Worm (Caenorhabditis elegans): ENCODE data around the gene ZC8.6.

Gene ZC8.6

ce11 chrX:4997548-4998087 is at the start of gene ZC8.6:
TSS of gene ZC8.6 (minus strand) at chrX:4997598.
- no peak for TF ChIP-seq W03F9.2 (tag; optimal IDR thresholded peaks at IDR 0.05)
- no peak for TF ChIP-seq him-1 (tag; optimal IDR thresholded peaks at IDR 0.05)
- no peak for TF ChIP-seq dao-5 (tag; optimal IDR thresholded peaks at IDR 0.05)

- TF ChIP-seq him-1 (tag; optimal IDR thresholded peaks at IDR 0.05) (no peak), dao-5 (tag; optimal IDR thresholded peaks at IDR 0.05) (no peak), W03F9.2 (tag; optimal IDR thresholded peaks at IDR 0.05) (no peak)
Observed at ce11 chrX:5043887-5044286, 46.5 kb upstream of the ZC8.6 start, which contains the start of gene Y64H9A.2. TSS of gene Y64H9A.2 (plus strand) at chrX:5043976.

ce11 chrX:5040038-5040437 is 42.6 kb upstream of the ZC8.6 start:
- no peak for TF ChIP-seq him-1 (tag; optimal IDR thresholded peaks at IDR 0.05)
- no peak for TF ChIP-seq W03F9.2 (tag; optimal IDR thresholded peaks at IDR 0.05)
- no peak for TF ChIP-seq dao-5 (tag; optimal IDR thresholded peaks at IDR 0.05)

- no peak for TF ChIP-seq dao-5 (tag; optimal IDR thresholded peaks at IDR 0.05)
- TF ChIP-seq W03F9.2 (tag; optimal IDR thresholded peaks at IDR 0.05), result no peak
- TF ChIP-seq him-1 (tag; optimal IDR thresholded peaks at IDR 0.05), result no peak
Observed at ce11 chrX:5038812-5039211, 41.4 kb upstream of the ZC8.6 start.

ce11 chrX:5037673-5038072 is 40.3 kb upstream of the ZC8.6 start, which contains the start of gene ZC449.5:
TSS of gene ZC449.5 (minus strand) at chrX:5037773.
- TF ChIP-seq W03F9.2 (tag; optimal IDR thresholded peaks at IDR 0.05) (no peak), him-1 (tag; optimal IDR thresholded peaks at IDR 0.05) (no peak), dao-5 (tag; optimal IDR thresholded peaks at IDR 0.05) (no peak)

ce11 chrX:5033868-5034267 is 36.5 kb upstream of the ZC8.6 start, which contains the start of gene ZC449.4:
TSS of gene ZC449.4 (minus strand) at chrX:5033968.
- TF ChIP-seq W03F9.2 (tag; optimal IDR thresholded peaks at IDR 0.05) (no peak), him-1 (tag; optimal IDR thresholded peaks at IDR 0.05) (no peak), dao-5 (tag; optimal IDR thresholded peaks at IDR 0.05) (no peak)

ce11 chrX:5031742-5032141 is 34.3 kb upstream of the ZC8.6 start:
- TF ChIP-seq dao-5 (tag; optimal IDR thresholded peaks at IDR 0.05) (no peak), him-1 (tag; optimal IDR thresholded peaks at IDR 0.05) (no peak), W03F9.2 (tag; optimal IDR thresholded peaks at IDR 0.05) (no peak)

ce11 chrX:5028593-5028955 is 31.2 kb upstream of the ZC8.6 start:
- TF ChIP-seq dao-5 (tag; optimal IDR thresholded peaks at IDR 0.05) (no peak), W03F9.2 (tag; optimal IDR thresholded peaks at IDR 0.05) (no peak), him-1 (tag; optimal IDR thresholded peaks at IDR 0.05) (no peak)

- TF ChIP-seq him-1 (tag; optimal IDR thresholded peaks at IDR 0.05) (no peak), dao-5 (tag; optimal IDR thresholded peaks at IDR 0.05) (no peak), W03F9.2 (tag; optimal IDR thresholded peaks at IDR 0.05) (no peak)
Observed at ce11 chrX:5027923-5028592, 30.7 kb upstream of the ZC8.6 start.

ce11 chrX:5026461-5026860 is 29.1 kb upstream of the ZC8.6 start:
- TF ChIP-seq dao-5 (tag; optimal IDR thresholded peaks at IDR 0.05) (no peak), W03F9.2 (tag; optimal IDR thresholded peaks at IDR 0.05) (no peak), him-1 (tag; optimal IDR thresholded peaks at IDR 0.05) (no peak)

- no peak for TF ChIP-seq dao-5 (tag; optimal IDR thresholded peaks at IDR 0.05)
- no peak for TF ChIP-seq W03F9.2 (tag; optimal IDR thresholded peaks at IDR 0.05)
- TF ChIP-seq him-1 (tag; optimal IDR thresholded peaks at IDR 0.05), result no peak
Observed at ce11 chrX:5024300-5024699, 26.9 kb upstream of the ZC8.6 start, which contains the start of gene ZC449.1. TSS of gene ZC449.1 (plus strand) at chrX:5024420.

- TF ChIP-seq him-1 (tag; optimal IDR thresholded peaks at IDR 0.05), result peak; percentile 40
- TF ChIP-seq dao-5 (tag; optimal IDR thresholded peaks at IDR 0.05), result peak; percentile 56
- no peak for TF ChIP-seq W03F9.2 (tag; optimal IDR thresholded peaks at IDR 0.05)
Observed at ce11 chrX:5022682-5023081, 25.3 kb upstream of the ZC8.6 start.

ce11 chrX:5020996-5021395 is 23.6 kb upstream of the ZC8.6 start, which contains the start of gene ZC449.2:
TSS of gene ZC449.2 (plus strand) at chrX:5021285.
- TF ChIP-seq dao-5 (tag; optimal IDR thresholded peaks at IDR 0.05) (no peak), W03F9.2 (tag; optimal IDR thresholded peaks at IDR 0.05) (no peak), him-1 (tag; optimal IDR thresholded peaks at IDR 0.05) (no peak)

- TF ChIP-seq him-1 (tag; optimal IDR thresholded peaks at IDR 0.05) (no peak), dao-5 (tag; optimal IDR thresholded peaks at IDR 0.05) (no peak), W03F9.2 (tag; optimal IDR thresholded peaks at IDR 0.05) (peak; percentile 13)
Observed at ce11 chrX:5018062-5018653, 20.8 kb upstream of the ZC8.6 start.
